Worm (Caenorhabditis elegans): ENCODE data around the gene F02C12.1.

F02C12.1 gene

DNA sequence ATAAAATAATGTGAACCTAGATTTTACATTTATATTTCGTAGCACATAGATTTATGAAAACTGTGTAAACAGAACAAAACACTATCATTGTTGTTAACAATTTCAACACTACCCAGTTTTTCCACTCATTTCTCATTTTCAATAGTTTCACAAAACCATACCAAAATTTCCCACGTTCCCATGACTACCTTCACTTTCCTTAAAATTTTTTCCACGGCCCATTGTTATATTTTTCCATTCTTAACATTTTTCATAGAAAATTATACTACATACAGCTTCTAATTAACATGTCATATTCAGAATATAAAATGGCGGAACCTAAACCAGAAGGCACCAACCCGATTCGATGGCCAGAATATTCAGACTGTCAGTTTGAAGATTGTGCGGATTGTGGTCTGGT, at the start of gene F02C12.1:
Gene F02C12.1, plus strand, starts transcription at position 301 of the 400 bp plus-strand sequence.
- TF ChIP-seq ceh-44 (GFP tag; IDR thresholded peaks at IDR 0.05) (no peak), dmd-6 (GFP tag; IDR thresholded peaks at IDR 0.05) (no peak), pqm-1 (tag; optimal IDR thresholded peaks at IDR 0.05) (no peak), egl-43 (GFP tag; IDR thresholded peaks at IDR 0.05) (no peak), snpc-1.2 (GFP tag; IDR thresholded peaks at IDR 0.05) (no peak), attf-4 (tag; optimal IDR thresholded peaks at IDR 0.05) (no peak), ceh-62 (tag; optimal IDR thresholded peaks at IDR 0.05) (no peak), saeg-2 (GFP tag; IDR thresholded peaks at IDR 0.05) (no peak), hlh-11 (tag; optimal IDR thresholded peaks at IDR 0.05) (no peak), sdz-12 (GFP tag; optimal IDR thresholded peaks at IDR 0.05) (no peak), lsy-2 (tag; optimal IDR thresholded peaks at IDR 0.05) (no peak), nhr-11 (tag; optimal IDR thresholded peaks at IDR 0.05) (no peak), nhr-48 (tag; optimal IDR thresholded peaks at IDR 0.05) (no peak)

DNA sequence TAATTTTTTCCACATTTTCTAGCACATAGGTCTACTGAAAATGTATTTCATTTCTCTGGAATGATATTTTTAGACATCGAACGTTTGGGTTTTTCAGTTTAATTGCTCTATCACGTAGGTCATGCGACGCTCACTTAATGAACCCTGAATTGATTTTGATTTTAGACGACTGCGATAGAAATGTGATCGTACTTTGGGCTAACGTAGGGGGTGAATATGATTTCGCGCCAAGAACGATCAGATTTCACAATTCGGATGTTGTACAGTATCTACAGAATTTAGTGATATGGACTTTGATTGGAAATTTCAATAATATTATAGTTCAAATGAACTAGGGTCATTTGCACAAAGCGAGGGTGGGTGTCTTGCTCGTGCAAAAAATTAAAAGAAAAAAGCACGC, 49.7 kb upstream of the F02C12.1 start:
- TF ChIP-seq hlh-30 (tag; optimal IDR thresholded peaks at IDR 0.05; ENCODE audit: insufficient read depth), result peak; percentile 28
- TF ChIP-seq hlh-11 (tag; optimal IDR thresholded peaks at IDR 0.05), result peak; percentile 21
- no peak for TF ChIP-seq nhr-28 (tag; optimal IDR thresholded peaks at IDR 0.05)
- peak; percentile 49 for TF ChIP-seq dmd-6 (GFP tag; IDR thresholded peaks at IDR 0.05)
- peak; percentile 24 for TF ChIP-seq dve-1 (tag; optimal IDR thresholded peaks at IDR 0.05; ENCODE audit: insufficient read depth)

DNA sequence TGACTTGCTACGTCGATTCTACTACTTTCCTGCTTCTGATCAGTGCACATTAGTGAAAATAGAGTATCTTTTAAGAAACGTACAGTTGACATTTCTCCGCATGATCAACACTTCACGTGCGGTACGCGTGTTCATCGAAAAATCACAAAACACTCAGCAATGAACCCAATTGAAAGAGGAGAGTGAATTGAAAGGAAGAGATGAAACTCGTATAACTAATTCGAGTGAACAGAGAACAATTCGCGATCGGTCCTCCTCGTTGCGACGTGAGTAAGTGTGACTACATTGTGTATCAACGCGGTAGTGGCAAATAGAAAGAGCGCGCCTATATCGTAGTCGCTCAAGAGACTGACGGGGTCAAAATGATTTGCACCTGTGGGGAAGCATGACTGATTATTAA, 48.4 kb upstream of the F02C12.1 start:
- TF ChIP-seq nhr-11 (tag; optimal IDR thresholded peaks at IDR 0.05), result peak; percentile 57
- TF ChIP-seq hlh-30 (tag; optimal IDR thresholded peaks at IDR 0.05; ENCODE audit: insufficient read depth), result peak; percentile 94
- TF ChIP-seq ceh-44 (GFP tag; IDR thresholded peaks at IDR 0.05), result no peak
- TF ChIP-seq duxl-1 (tag; optimal IDR thresholded peaks at IDR 0.05; ENCODE audit: poor library complexity), result peak; percentile 28
- TF ChIP-seq ceh-28 (tag; optimal IDR thresholded peaks at IDR 0.05), result no peak
- 0 out of 2 replicates have a peak, but pooled peaks have one; percentile 36 for TF ChIP-seq php-3 (GFP tag; IDR thresholded peaks at IDR 0.05)
- TF ChIP-seq dmd-9 (GFP tag; IDR thresholded peaks at IDR 0.05), result no peak
- peak in 1 of 2 experiments; percentile 21 for TF ChIP-seq daf-16 (GFP tag; optimal IDR thresholded peaks at IDR 0.05)
- peak; percentile 76 for TF ChIP-seq daf-16 (tag; optimal IDR thresholded peaks at IDR 0.05)
- no peak for TF ChIP-seq daf-12 (tag; optimal IDR thresholded peaks at IDR 0.05)
- TF ChIP-seq fos-1 (tag; optimal IDR thresholded peaks at IDR 0.05), result no peak
- no peak for TF ChIP-seq nhr-237 (tag; optimal IDR thresholded peaks at IDR 0.05)
- TF ChIP-seq tra-1 (GFP tag; IDR thresholded peaks at IDR 0.05), result peak; percentile 63; the same call in 1 of the 2 replicates
- TF ChIP-seq lir-3 (tag; optimal IDR thresholded peaks at IDR 0.05), result no peak
- TF ChIP-seq egl-43 (GFP tag; IDR thresholded peaks at IDR 0.05), result no peak
- TF ChIP-seq D1046.2 (GFP tag; IDR thresholded peaks at IDR 0.05), result no peak
- no peak for TF ChIP-seq tag-97 (GFP tag; IDR thresholded peaks at IDR 0.05)
- TF ChIP-seq nhr-10 (tag; optimal IDR thresholded peaks at IDR 0.05), result peak; percentile 80
- peak; percentile 99 for TF ChIP-seq mxl-2 (GFP tag; conservative IDR thresholded peaks at IDR 0.05)
- no peak for TF ChIP-seq daf-8 (GFP tag; IDR thresholded peaks at IDR 0.05)
- TF ChIP-seq lsy-2 (tag; optimal IDR thresholded peaks at IDR 0.05), result peak; percentile 54 to 71
- TF ChIP-seq T26A8.4 (GFP tag; IDR thresholded peaks at IDR 0.05), result peak; percentile 52
- TF ChIP-seq nhr-41 (GFP tag; IDR thresholded peaks at IDR 0.05), result 0 out of 2 replicates have a peak, but pooled peaks have one; percentile 6
- TF ChIP-seq lin-1 (GFP tag; IDR thresholded peaks at IDR 0.05), result 0 out of 2 replicates have a peak, but pooled peaks have one; percentile 21
- TF ChIP-seq ZK337.2 (GFP tag; IDR thresholded peaks at IDR 0.05), result no peak
- peak; percentile 97 for TF ChIP-seq aha-1 (tag)
- TF ChIP-seq skn-1 (tag; optimal IDR thresholded peaks at IDR 0.05), result no peak
- no peak for TF ChIP-seq zip-2 (tag; optimal IDR thresholded peaks at IDR 0.05)
- no peak for TF ChIP-seq nhr-42 (GFP tag; IDR thresholded peaks at IDR 0.05)
- TF ChIP-seq pqm-1 (tag; optimal IDR thresholded peaks at IDR 0.05), result no peak
- no peak for TF ChIP-seq rbr-2 (tag; optimal IDR thresholded peaks at IDR 0.05)
- TF ChIP-seq madf-9 (GFP tag; conservative IDR thresholded peaks at IDR 0.05), result no peak
- no peak for TF ChIP-seq fkh-10 (GFP tag; optimal IDR thresholded peaks at IDR 0.05)
- no peak for TF ChIP-seq ces-1 (GFP tag; optimal IDR thresholded peaks at IDR 0.05)
- no peak for TF ChIP-seq snpc-4 (tag; optimal IDR thresholded peaks at IDR 0.05)
- peak; percentile 55 for TF ChIP-seq nhr-6 (tag; optimal IDR thresholded peaks at IDR 0.05)
- TF ChIP-seq mxl-3 (GFP tag; optimal IDR thresholded peaks at IDR 0.05), result peak; percentile 98
- no peak for TF ChIP-seq Y48G9A.11 (GFP tag; IDR thresholded peaks at IDR 0.05)
